Fruit fly (Drosophila melanogaster): ENCODE measurements around the gene chico.

DNA sequence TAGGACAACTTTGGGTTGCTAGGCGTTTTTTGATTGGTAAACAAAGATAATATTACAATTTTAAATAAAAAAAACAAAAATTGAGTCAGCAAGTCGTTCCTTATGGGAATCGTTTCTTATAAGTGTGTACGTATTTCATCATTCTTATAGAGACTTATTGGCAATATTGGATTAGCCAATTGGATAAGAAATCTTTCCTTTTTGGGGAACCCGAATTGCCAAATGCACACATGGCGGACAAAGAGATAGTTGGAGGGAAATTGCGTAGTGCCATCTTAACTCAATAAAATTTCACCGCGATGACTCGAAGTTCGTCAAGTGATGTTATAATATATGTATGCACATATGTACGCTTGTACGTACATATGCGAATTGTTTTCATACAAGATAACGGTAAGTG is 44.4 kb upstream of the chico start:
- TF ChIP-seq Hr4 (GFP tag; optimal IDR thresholded peaks at IDR 0.05) (no peak), acj6 (GFP tag; optimal IDR thresholded peaks at IDR 0.05) (no peak), CG8119 (GFP tag; IDR thresholded peaks at IDR 0.05) (no peak)

Data from whole organism, prepupa.